Fruit fly (Drosophila melanogaster): ENCODE measurements around the gene CG44227.
A peak's percentile ranks its signal among the peaks of the same experiment; 100 is the strongest.

Gene CG44227

dm6 chr3R:8663668-8664283 is 21.2 kb downstream of the CG44227 start, which contains the start of gene CG8032 (continued):
- TF ChIP-seq Nf-YC (tag; optimal IDR thresholded peaks at IDR 0.05): peak; percentile 50
- peak; percentile 51 for TF ChIP-seq CG12769 (tag; optimal IDR thresholded peaks at IDR 0.05)
- no peak for TF ChIP-seq CG31224 (GFP tag; IDR thresholded peaks at IDR 0.05)
- peak; percentile 33 for TF ChIP-seq lab (GFP tag; optimal IDR thresholded peaks at IDR 0.05)
- peak; percentile 38 for TF ChIP-seq Mes4 (GFP tag; optimal IDR thresholded peaks at IDR 0.05)
- peak; percentile 5 for TF ChIP-seq Hr3 (GFP tag; optimal IDR thresholded peaks at IDR 0.05)
- peak; percentile 13 for TF ChIP-seq luna (GFP tag; optimal IDR thresholded peaks at IDR 0.05)
- no peak for TF ChIP-seq CG6791 (GFP tag; IDR thresholded peaks at IDR 0.05; ENCODE audit: partially characterized antibody)
- TF ChIP-seq Bteb2 (GFP tag; optimal IDR thresholded peaks at IDR 0.05): peak; percentile 31
- TF ChIP-seq CG10462 (GFP tag; optimal IDR thresholded peaks at IDR 0.05): peak; percentile 37
- no peak for TF ChIP-seq hkb (optimal IDR thresholded peaks at IDR 0.05)
- TF ChIP-seq hkb (GFP tag; IDR thresholded peaks at IDR 0.05): 0 out of 2 replicates have a peak, but pooled peaks have one; percentile 15
- TF ChIP-seq Taf1 (GFP tag; IDR thresholded peaks at IDR 0.05): 0 out of 2 replicates have a peak, but pooled peaks have one; percentile 24
- TF ChIP-seq H2.0 (GFP tag; IDR thresholded peaks at IDR 0.05): 0 out of 2 replicates have a peak, but pooled peaks have one; percentile 18
- no peak for TF ChIP-seq CG17568 (GFP tag; optimal IDR thresholded peaks at IDR 0.05)
- TF ChIP-seq yki (optimal IDR thresholded peaks at IDR 0.05): no peak
- 0 out of 3 replicates have a peak, but pooled peaks have one; percentile 36 for TF ChIP-seq Mrtf (GFP tag; IDR thresholded peaks at IDR 0.05)
- peak; percentile 35 for TF ChIP-seq CG7786 (GFP tag; optimal IDR thresholded peaks at IDR 0.05)
- TF ChIP-seq Xrp1 (GFP tag; IDR thresholded peaks at IDR 0.05): peak; percentile 13; the same call in 1 of the 2 replicates
- peak; percentile 37 for TF ChIP-seq zen (tag; optimal IDR thresholded peaks at IDR 0.05)
- no peak for TF ChIP-seq Oli (tag; optimal IDR thresholded peaks at IDR 0.05)
- peak; percentile 62 for TF ChIP-seq row (GFP tag; IDR thresholded peaks at IDR 0.05)
- no peak for TF ChIP-seq CG2889 (GFP tag; IDR thresholded peaks at IDR 0.05)
- peak; percentile 72 for TF ChIP-seq lilli (GFP tag; optimal IDR thresholded peaks at IDR 0.05)
- TF ChIP-seq CG1603 (tag; optimal IDR thresholded peaks at IDR 0.05): peak; percentile 62
- 0 out of 2 replicates have a peak, but pooled peaks have one; percentile 14 for TF ChIP-seq CG32767 (GFP tag; IDR thresholded peaks at IDR 0.05)
- TF ChIP-seq abd-A (tag; optimal IDR thresholded peaks at IDR 0.05): no peak
- peak; percentile 16 for TF ChIP-seq tap (tag; optimal IDR thresholded peaks at IDR 0.05)
- TF ChIP-seq CG13296 (GFP tag; optimal IDR thresholded peaks at IDR 0.05): peak; percentile 16
- TF ChIP-seq CG4360 (GFP tag; IDR thresholded peaks at IDR 0.05): no peak
- TF ChIP-seq CG10209 (GFP tag; optimal IDR thresholded peaks at IDR 0.05): peak; percentile 5
- peak; percentile 25 for TF ChIP-seq Side (GFP tag; optimal IDR thresholded peaks at IDR 0.05)
- peak; percentile 16 for TF ChIP-seq lbe (GFP tag; optimal IDR thresholded peaks at IDR 0.05)
- peak; percentile 39; the same call in 1 of the 2 replicates for TF ChIP-seq CG31441 (GFP tag; IDR thresholded peaks at IDR 0.05)
- TF ChIP-seq kah (GFP tag; optimal IDR thresholded peaks at IDR 0.05): peak; percentile 44
- no peak for TF ChIP-seq CG7271 (tag; optimal IDR thresholded peaks at IDR 0.05)
- TF ChIP-seq nerfin-1 (tag; optimal IDR thresholded peaks at IDR 0.05): peak; percentile 17
- peak; percentile 60 for TF ChIP-seq CG16863 (GFP tag; optimal IDR thresholded peaks at IDR 0.05)
- TF ChIP-seq CG11504 (tag; optimal IDR thresholded peaks at IDR 0.05): peak; percentile 41
- no peak for TF ChIP-seq CG1602 (GFP tag; optimal IDR thresholded peaks at IDR 0.05)
- TF ChIP-seq tin (GFP tag; optimal IDR thresholded peaks at IDR 0.05): peak; percentile 16
- TF ChIP-seq Scr (GFP tag; IDR thresholded peaks at IDR 0.05; ENCODE audit: partially characterized antibody): peak; percentile 77
- peak; percentile 74 for TF ChIP-seq CG3847 (GFP tag; IDR thresholded peaks at IDR 0.05)
- TF ChIP-seq CG11456 (GFP tag; IDR thresholded peaks at IDR 0.05): no peak
- peak; percentile 73 for TF ChIP-seq Lhr (GFP tag; optimal IDR thresholded peaks at IDR 0.05)
- TF ChIP-seq CG30403 (GFP tag; optimal IDR thresholded peaks at IDR 0.05): peak; percentile 69
- TF ChIP-seq ems (GFP tag; optimal IDR thresholded peaks at IDR 0.05): peak; percentile 44
- peak; percentile 70 for TF ChIP-seq CG10543 (GFP tag; optimal IDR thresholded peaks at IDR 0.05)
- peak; percentile 94 for TF ChIP-seq Ets65A (GFP tag)
- peak; percentile 44 for TF ChIP-seq CG17186 (GFP tag; optimal IDR thresholded peaks at IDR 0.05)
